In the genomic region with DNA sequence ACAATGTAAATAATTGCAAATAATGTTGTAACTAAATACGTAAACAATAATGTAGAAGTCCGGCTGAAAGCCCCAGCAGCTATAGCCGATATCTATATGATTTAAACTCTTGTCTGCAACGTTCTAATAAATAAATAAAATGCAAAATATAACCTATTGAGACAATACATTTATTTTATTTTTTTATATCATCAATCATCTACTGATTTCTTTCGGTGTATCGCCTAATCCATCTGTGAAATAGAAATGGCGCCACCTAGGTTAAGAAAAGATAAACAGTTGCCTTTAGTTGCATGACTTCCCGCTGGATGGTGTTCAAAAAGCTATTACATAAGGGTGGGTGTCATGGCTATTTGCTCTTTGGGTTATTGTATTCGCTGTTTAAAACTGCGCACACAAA, we compare ENCODE assay signal across 2 fruit fly cellular contexts.
A peak's percentile ranks its signal among the peaks of the same experiment; 100 is the strongest.
TF ChIP-seq lines count a peak whose summit lies in the region.

No protein-coding gene starts in this region.

TF ChIP-seq in whole organism, embryonic, 481 proteins besides CTCF, POLR2A, EP300 and RAD21 (continued from another document and continues in another):
- TF ChIP-seq Pdp1 (GFP tag; optimal IDR thresholded peaks at IDR 0.05; lab: Kevin White, UChicago) (peak; percentile 77 to 100), lmd (GFP tag; IDR thresholded peaks at IDR 0.05; lab: Robert Waterston, UW) (peak; percentile 93), Awh (GFP tag; IDR thresholded peaks at IDR 0.05; lab: Robert Waterston, UW) (peak; percentile 93), mld (GFP tag; IDR thresholded peaks at IDR 0.05; lab: Robert Waterston, UW; ENCODE audit: partially characterized antibody) (no peak), CG13296 (GFP tag; optimal IDR thresholded peaks at IDR 0.05; lab: Kevin White, UChicago) (peak; percentile 97), corto (GFP tag; optimal IDR thresholded peaks at IDR 0.05; lab: Kevin White, UChicago) (no peak), seq (GFP tag; IDR thresholded peaks at IDR 0.05; lab: Robert Waterston, UW) (peak; percentile 94), lola (GFP tag; optimal IDR thresholded peaks at IDR 0.05; lab: Kevin White, UChicago) (peak in 1 of 3 experiments; percentile 94), CG8089 (GFP tag; optimal IDR thresholded peaks at IDR 0.05; lab: Kevin White, UChicago) (peak; percentile 76), chif (GFP tag; optimal IDR thresholded peaks at IDR 0.05; lab: Kevin White, UChicago) (peak; percentile 61 to 77), CG14710 (tag; optimal IDR thresholded peaks at IDR 0.05; lab: Kevin White, UChicago) (peak; percentile 96), CG42726 (GFP tag; IDR thresholded peaks at IDR 0.05; lab: Robert Waterston, UW; ENCODE audit: partially characterized antibody) (peak; percentile 68), CG9215 (GFP tag; IDR thresholded peaks at IDR 0.05; lab: Robert Waterston, UW) (peak; percentile 86), Rx (GFP tag; IDR thresholded peaks at IDR 0.05; lab: Robert Waterston, UW) (peak; percentile 88), HmgZ (tag; optimal IDR thresholded peaks at IDR 0.05; lab: Kevin White, UChicago) (peak; percentile 96), Dll (GFP tag; IDR thresholded peaks at IDR 0.05; lab: Robert Waterston, UW; ENCODE audit: partially characterized antibody) (no peak), otp (GFP tag; IDR thresholded peaks at IDR 0.05; lab: Robert Waterston, UW) (peak; percentile 93), tap (tag; optimal IDR thresholded peaks at IDR 0.05; lab: Kevin White, UChicago) (peak; percentile 96), CG8765 (GFP tag; IDR thresholded peaks at IDR 0.05; lab: Robert Waterston, UW) (peak; percentile 85), HHEX (GFP tag; optimal IDR thresholded peaks at IDR 0.05; lab: Kevin White, UChicago) (peak; percentile 97), tll (GFP tag; optimal IDR thresholded peaks at IDR 0.05; lab: Kevin White, UChicago) (peak in 1 of 2 experiments; percentile 44), gce (GFP tag; IDR thresholded peaks at IDR 0.05; lab: Robert Waterston, UW) (peak; percentile 94), CG9797 (GFP tag; optimal IDR thresholded peaks at IDR 0.05; lab: Kevin White, UChicago) (peak; percentile 38), Hmr (GFP tag; optimal IDR thresholded peaks at IDR 0.05; lab: Kevin White, UChicago) (peak; percentile 97), CG5953 (GFP tag; IDR thresholded peaks at IDR 0.05; lab: Robert Waterston, UW) (peak; percentile 93), fd96Cb (tag; optimal IDR thresholded peaks at IDR 0.05; lab: Kevin White, UChicago) (peak; percentile 93), Abd-B (GFP tag; optimal IDR thresholded peaks at IDR 0.05; lab: Kevin White, UChicago) (peak; percentile 90), CG9609 (GFP tag; optimal IDR thresholded peaks at IDR 0.05; lab: Kevin White, UChicago) (peak; percentile 64), Ptx1 (GFP tag; IDR thresholded peaks at IDR 0.05; lab: Robert Waterston, UW) (peak; percentile 92), CG33557 (GFP tag; optimal IDR thresholded peaks at IDR 0.05; lab: Kevin White, UChicago) (peak; percentile 93), CG15011 (GFP tag; optimal IDR thresholded peaks at IDR 0.05; lab: Kevin White, UChicago) (peak; percentile 93), CG10959 (GFP tag; IDR thresholded peaks at IDR 0.05; lab: Robert Waterston, UW) (peak; percentile 78), Doc2 (GFP tag; IDR thresholded peaks at IDR 0.05; lab: Robert Waterston, UW) (no peak), CG17328 (GFP tag; IDR thresholded peaks at IDR 0.05; lab: Robert Waterston, UW) (peak; percentile 96), CG30020 (tag; optimal IDR thresholded peaks at IDR 0.05; lab: Kevin White, UChicago) (peak; percentile 77), Gsc (GFP tag; IDR thresholded peaks at IDR 0.05; lab: Robert Waterston, UW) (peak; percentile 59; the same call in 1 of the 2 replicates), pum (GFP tag; optimal IDR thresholded peaks at IDR 0.05; lab: Kevin White, UChicago) (peak; percentile 77), Jarid2 (GFP tag; optimal IDR thresholded peaks at IDR 0.05; lab: Kevin White, UChicago) (peak; percentile 80), CG7357 (GFP tag; IDR thresholded peaks at IDR 0.05; lab: Robert Waterston, UW) (peak; percentile 82), BtbVII (GFP tag; optimal IDR thresholded peaks at IDR 0.05; lab: Kevin White, UChicago) (peak; percentile 96), CG33213 (GFP tag; optimal IDR thresholded peaks at IDR 0.05; lab: Kevin White, UChicago) (peak; percentile 60), nerfin-2 (GFP tag; IDR thresholded peaks at IDR 0.05; lab: Robert Waterston, UW; ENCODE audit: partially characterized antibody) (no peak), amos (GFP tag; IDR thresholded peaks at IDR 0.05; lab: Robert Waterston, UW; ENCODE audit: partially characterized antibody) (no peak), ERR (GFP tag; optimal IDR thresholded peaks at IDR 0.05; lab: Kevin White, UChicago) (peak; percentile 53), fu2 (GFP tag; optimal IDR thresholded peaks at IDR 0.05; lab: Kevin White, UChicago) (peak; percentile 73), knrl (GFP tag; IDR thresholded peaks at IDR 0.05; lab: Robert Waterston, UW; ENCODE audit: partially characterized antibody) (peak; percentile 25; the same call in 1 of the 3 replicates), D19A (tag; optimal IDR thresholded peaks at IDR 0.05; lab: Kevin White, UChicago) (peak; percentile 93), dpn (GFP tag; optimal IDR thresholded peaks at IDR 0.05; lab: Kevin White, UChicago) (peak; percentile 77 to 88), CG6175 (GFP tag; IDR thresholded peaks at IDR 0.05; lab: Robert Waterston, UW) (peak; percentile 92), CG9932 (GFP tag; IDR thresholded peaks at IDR 0.05; lab: Robert Waterston, UW) (peak; percentile 93), CG10209 (GFP tag; optimal IDR thresholded peaks at IDR 0.05; lab: Kevin White, UChicago) (peak; percentile 93), pb (GFP tag; optimal IDR thresholded peaks at IDR 0.05; lab: Kevin White, UChicago) (peak; percentile 30), Ets97D (GFP tag; optimal IDR thresholded peaks at IDR 0.05; lab: Kevin White, UChicago) (peak; percentile 72), MESR4 (GFP tag; optimal IDR thresholded peaks at IDR 0.05; lab: Kevin White, UChicago) (peak; percentile 40), CG12769 (tag; optimal IDR thresholded peaks at IDR 0.05; lab: Kevin White, UChicago) (peak; percentile 92), CG9727 (GFP tag; optimal IDR thresholded peaks at IDR 0.05; lab: Kevin White, UChicago) (peak; percentile 97), CG7372 (GFP tag; IDR thresholded peaks at IDR 0.05; lab: Robert Waterston, UW) (peak; percentile 93), CG32772 (GFP tag; IDR thresholded peaks at IDR 0.05; lab: Robert Waterston, UW) (peak; percentile 86), CrebB (tag; optimal IDR thresholded peaks at IDR 0.05; lab: Kevin White, UChicago) (peak; percentile 96), dati (GFP tag; IDR thresholded peaks at IDR 0.05; lab: Robert Waterston, UW) (peak; percentile 76; the same call in 1 of the 2 replicates), CoRest (tag; optimal IDR thresholded peaks at IDR 0.05; lab: Kevin White, UChicago) (peak; percentile 96), CG15479 (GFP tag; optimal IDR thresholded peaks at IDR 0.05; lab: Kevin White, UChicago) (peak; percentile 10)

TF ChIP-seq in whole organism, prepupa, 60 proteins besides CTCF, POLR2A, EP300 and RAD21 (continued from another document):
- peak; percentile 94 for TF ChIP-seq dsx (GFP tag; optimal IDR thresholded peaks at IDR 0.05; lab: Kevin White, UChicago; ENCODE audit: poor library complexity, severe bottlenecking)
- TF ChIP-seq CG6792 (GFP tag; optimal IDR thresholded peaks at IDR 0.05; lab: Kevin White, UChicago): peak; percentile 88
- peak; percentile 98 for TF ChIP-seq CG15336 (GFP tag; IDR thresholded peaks at IDR 0.05; lab: Robert Waterston, UW)
- peak; percentile 95 for TF ChIP-seq svp (GFP tag; lab: Kevin White, UChicago)
- peak; percentile 58 for TF ChIP-seq fd85E (GFP tag; optimal IDR thresholded peaks at IDR 0.05; lab: Kevin White, UChicago)
- peak; percentile 95 for TF ChIP-seq CG32006 (GFP tag; optimal IDR thresholded peaks at IDR 0.05; lab: Kevin White, UChicago)
- peak; percentile 93 for TF ChIP-seq CG34406 (GFP tag; optimal IDR thresholded peaks at IDR 0.05; lab: Kevin White, UChicago)
- TF ChIP-seq Sox102F (GFP tag; optimal IDR thresholded peaks at IDR 0.05; lab: Kevin White, UChicago): peak; percentile 95
- peak; percentile 86 for TF ChIP-seq CG4318 (GFP tag; optimal IDR thresholded peaks at IDR 0.05; lab: Kevin White, UChicago)
- TF ChIP-seq CG8319 (GFP tag; optimal IDR thresholded peaks at IDR 0.05; lab: Kevin White, UChicago): peak; percentile 82
- TF ChIP-seq Hr39 (GFP tag; optimal IDR thresholded peaks at IDR 0.05; lab: Kevin White, UChicago): peak; percentile 82
